Worm (Caenorhabditis elegans) whole organism, mixed stage, embryonic: ENCODE data around the gene srg-25.

Source experiments
- mab-5 ChIP-seq: fragments of 150-350 bp; optimal IDR thresholded peaks from 2 replicates; lab custom pipeline; 2014; ENCODE audit warnings: missing biosample characterization, missing genetic modification characterization
- snpc-4 ChIP-seq: fragments of 150-350 bp; optimal IDR thresholded peaks from 2 replicates; lab custom pipeline; 2014; ENCODE audit warnings: missing biosample characterization, missing genetic modification characterization
- sptf-1 ChIP-seq: sonication (generic microtip); optimal IDR thresholded peaks from 2 replicates; lab custom pipeline; 2017; ENCODE audit warnings: mild to moderate bottlenecking, missing genetic modification characterization, moderate library complexity, missing compliant biosample characterization

- no peak for TF ChIP-seq sptf-1 (tag; lab: Kevin White, UChicago)
- TF ChIP-seq snpc-4 (tag; lab: Kevin White, UChicago), result no peak
- TF ChIP-seq mab-5, result no peak
These were observed 27.0 kb downstream of the srg-25 start for ce11 chrV:5318349-5318748.
